Fruit fly (Drosophila melanogaster) whole organism, wandering third instar larva: ENCODE results near the gene nonA.

Experiments
- Abd-B ChIP-seq: fragments of >200 bp; optimal IDR thresholded peaks from 2 replicates; lab custom pipeline; 2017; ENCODE audit warnings: missing biosample characterization, missing genetic modification characterization
- CG32264 ChIP-seq: fragments of 200-800 bp; sonication (Bioruptor generic); optimal IDR thresholded peaks from 2 replicates; lab custom pipeline; 2016; ENCODE audit warnings: missing biosample characterization, missing genetic modification characterization
- CG9705 ChIP-seq: fragments of 200-800 bp; sonication (Bioruptor generic); optimal IDR thresholded peaks from 2 replicates; lab custom pipeline; 2018; ENCODE audit warnings: missing biosample characterization, mild to moderate bottlenecking, missing genetic modification characterization
- CrebA ChIP-seq: fragments of 200-800 bp; sonication (Bioruptor generic); optimal IDR thresholded peaks from 2 replicates; lab custom pipeline; 2016; ENCODE audit warnings: missing biosample characterization, mild to moderate bottlenecking, missing genetic modification characterization, borderline replicate concordance
- Dif ChIP-seq: fragments of 200-275, 200-300 bp; sonication (Bioruptor generic); optimal IDR thresholded peaks from 2 replicates; lab custom pipeline; 2018; ENCODE audit warnings: missing biosample characterization, missing genetic modification characterization; ENCODE audit not compliant: partially characterized antibody
- GATAd ChIP-seq: sonication (Bioruptor generic); optimal IDR thresholded peaks from 2 replicates; lab custom pipeline; 2016; ENCODE audit warnings: missing biosample characterization, missing genetic modification characterization
- HLH106 ChIP-seq: fragments of 200-800 bp; optimal IDR thresholded peaks from 3 replicates; lab custom pipeline; 2019; ENCODE audit warnings: missing biosample characterization, mild to moderate bottlenecking, missing genetic modification characterization, moderate library complexity
- Hnf4 ChIP-seq: fragments of 200-800 bp; sonication (Bioruptor generic); optimal IDR thresholded peaks from 2 replicates; lab custom pipeline; 2016; ENCODE audit warnings: missing biosample characterization, mild to moderate bottlenecking, missing genetic modification characterization
- Hr78 ChIP-seq: fragments of >200 bp; optimal IDR thresholded peaks from 2 replicates; lab custom pipeline; 2017; ENCODE audit warnings: missing biosample characterization, missing genetic modification characterization
- Jra ChIP-seq: sonication (Bioruptor generic); optimal IDR thresholded peaks from 2 replicates; lab custom pipeline; 2016; ENCODE audit warnings: missing biosample characterization, missing genetic modification characterization
- Mio ChIP-seq: sonication (Bioruptor generic); optimal IDR thresholded peaks from 2 replicates; lab custom pipeline; 2016; ENCODE audit warnings: missing biosample characterization, missing genetic modification characterization
- Myc ChIP-seq: fragments of >200 bp; optimal IDR thresholded peaks from 2 replicates; lab custom pipeline; 2017
- N ChIP-seq: fragments of >200 bp; optimal IDR thresholded peaks from 2 replicates; lab custom pipeline; 2018; ENCODE audit warnings: missing biosample characterization, missing external identifiers, missing genetic modification characterization
- OdsH ChIP-seq: fragments of 200-800 bp; sonication (Bioruptor generic); optimal IDR thresholded peaks from 2 replicates; lab custom pipeline; 2016; ENCODE audit warnings: missing biosample characterization, mild to moderate bottlenecking, missing genetic modification characterization
- Rel ChIP-seq, 2 experiments: fragments of 200-800 bp; sonication (Bioruptor generic) in 1 of 2; optimal IDR thresholded peaks; 2 replicates in 1 of 2; 3 replicates in 1 of 2; lab custom pipeline; 2016 to 2019; ENCODE audit warnings: mild to moderate bottlenecking in 2 of 2, missing biosample characterization in 2 of 2, missing genetic modification characterization in 2 of 2, moderate library complexity in 1 of 2
- Sp1 ChIP-seq: fragments of 200-800 bp; sonication (Bioruptor generic); optimal IDR thresholded peaks from 3 replicates; lab custom pipeline; 2019; ENCODE audit warnings: missing biosample characterization, mild to moderate bottlenecking, missing genetic modification characterization, moderate library complexity
- Vsx2 ChIP-seq: fragments of 200-300, 225-300 bp; sonication (Bioruptor generic); optimal IDR thresholded peaks from 2 replicates; lab custom pipeline; 2018; ENCODE audit warnings: missing biosample characterization, missing genetic modification characterization; ENCODE audit not compliant: partially characterized antibody
- br ChIP-seq: fragments of 200-800 bp; sonication (Bioruptor generic); optimal IDR thresholded peaks from 2 replicates; lab custom pipeline; 2016; ENCODE audit warnings: missing biosample characterization, missing genetic modification characterization
- brk ChIP-seq: fragments of 200-800 bp; sonication (Bioruptor generic); optimal IDR thresholded peaks from 2 replicates; lab custom pipeline; 2016; ENCODE audit warnings: missing biosample characterization, mild to moderate bottlenecking, missing genetic modification characterization
- dl ChIP-seq, 2 experiments: fragments of 175-275, 200-275 bp in 1 of 2; fragments of 200-275 bp in 1 of 2; sonication (Bioruptor generic); optimal IDR thresholded peaks; lab custom pipeline; 2018; ENCODE audit warnings: mild to moderate bottlenecking in 2 of 2, missing biosample characterization in 2 of 2, missing genetic modification characterization in 2 of 2, moderate library complexity in 2 of 2; ENCODE audit not compliant: partially characterized antibody in 2 of 2, insufficient read depth in 1 of 2
- dmrt93B ChIP-seq: fragments of 200-800 bp; sonication (Bioruptor generic); optimal IDR thresholded peaks from 2 replicates; lab custom pipeline; 2018; ENCODE audit warnings: missing biosample characterization, mild to moderate bottlenecking, missing genetic modification characterization
- dsf ChIP-seq: sonication (Bioruptor generic); optimal IDR thresholded peaks from 2 replicates; lab custom pipeline; 2016; ENCODE audit warnings: missing biosample characterization, missing genetic modification characterization, borderline replicate concordance
- foxo ChIP-seq, 2 experiments: fragments of 200-800 bp; sonication (Bioruptor generic); optimal IDR thresholded peaks; 2 replicates in 1 of 2; 3 replicates in 1 of 2; lab custom pipeline; 2016 to 2017; ENCODE audit warnings: missing biosample characterization in 2 of 2, missing genetic modification characterization in 2 of 2
- fru ChIP-seq: fragments of 200-800 bp; sonication (Bioruptor generic); optimal IDR thresholded peaks from 3 replicates; lab custom pipeline; 2016; ENCODE audit warnings: missing biosample characterization, mild to moderate bottlenecking, missing genetic modification characterization
- h ChIP-seq: fragments of 200-800 bp; sonication (Bioruptor generic); optimal IDR thresholded peaks from 3 replicates; lab custom pipeline; 2016; ENCODE audit warnings: missing biosample characterization, mild to moderate bottlenecking, missing genetic modification characterization
- jim ChIP-seq: fragments of 175-275, 200-325 bp; sonication (Bioruptor generic); optimal IDR thresholded peaks from 2 replicates; lab custom pipeline; 2016; ENCODE audit warnings: missing biosample characterization, mild to moderate bottlenecking, missing genetic modification characterization
- pan ChIP-seq: fragments of >200 bp; optimal IDR thresholded peaks from 2 replicates; lab custom pipeline; 2017
- psq ChIP-seq: fragments of 200-800 bp; sonication (Bioruptor generic); optimal IDR thresholded peaks from 3 replicates; lab custom pipeline; 2017; ENCODE audit warnings: missing biosample characterization, mild to moderate bottlenecking, missing genetic modification characterization, moderate library complexity
- rgr ChIP-seq: fragments of 200-800 bp; sonication (Bioruptor generic); optimal IDR thresholded peaks from 3 replicates; lab custom pipeline; 2016; ENCODE audit warnings: missing biosample characterization, mild to moderate bottlenecking, missing genetic modification characterization
- sage ChIP-seq: fragments of 200-800 bp; sonication (Bioruptor generic); optimal IDR thresholded peaks from 2 replicates; lab custom pipeline; 2016; ENCODE audit warnings: missing biosample characterization, mild to moderate bottlenecking, missing genetic modification characterization
- sv ChIP-seq: fragments of 200-800 bp; sonication (Bioruptor generic); optimal IDR thresholded peaks from 3 replicates; lab custom pipeline; 2016; ENCODE audit warnings: missing biosample characterization, missing genetic modification characterization
- tai ChIP-seq: sonication (Bioruptor generic); optimal IDR thresholded peaks from 2 replicates; lab custom pipeline; 2016; ENCODE audit warnings: missing biosample characterization, missing genetic modification characterization
- usp ChIP-seq: fragments of >200 bp; optimal IDR thresholded peaks from 2 replicates; lab custom pipeline; 2017; ENCODE audit warnings: missing biosample characterization, missing genetic modification characterization
- woc ChIP-seq: sonication (Bioruptor generic); optimal IDR thresholded peaks from 2 replicates; lab custom pipeline; 2016; ENCODE audit warnings: missing biosample characterization, mild to moderate bottlenecking, missing genetic modification characterization

Gene nonA

DNA sequence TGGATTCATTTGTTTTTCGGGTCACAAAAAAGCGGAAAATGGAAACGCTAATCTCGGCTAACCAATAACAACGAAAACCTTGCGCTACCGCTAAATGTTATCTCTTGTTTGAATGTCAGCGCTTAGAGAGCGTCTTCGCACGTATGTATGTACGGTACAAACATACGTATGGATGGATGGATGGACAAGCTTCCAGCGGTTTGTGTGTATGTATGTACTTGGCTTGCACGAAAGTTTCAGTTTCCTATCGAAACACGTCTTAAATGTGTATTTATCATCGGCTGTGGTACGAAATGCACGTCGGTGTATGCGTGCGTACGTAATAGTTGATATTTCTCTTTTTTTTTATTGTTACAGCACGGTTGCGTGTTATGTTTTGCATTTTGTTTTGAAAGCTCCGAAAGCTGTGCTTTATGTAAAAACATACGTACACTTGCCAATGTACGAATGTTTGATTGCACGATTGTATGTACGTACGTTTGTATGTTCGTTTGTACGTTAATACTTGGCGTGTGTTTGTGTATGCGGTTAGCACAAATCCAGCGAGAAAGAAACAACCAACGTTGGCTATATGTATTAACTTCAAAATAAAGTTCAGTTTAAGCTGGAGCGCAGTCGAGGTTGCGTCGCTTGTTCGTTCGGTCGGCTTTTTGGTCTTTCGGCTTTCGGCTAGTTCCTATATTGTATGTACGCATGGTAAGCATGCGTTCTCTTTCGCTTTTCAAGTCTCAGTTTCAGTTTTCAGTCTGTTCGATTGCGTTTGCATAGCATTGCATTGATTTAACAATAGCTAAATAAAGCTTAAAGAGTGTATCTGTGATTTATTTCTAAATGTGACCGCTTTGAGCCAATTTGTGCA lies 11.4 kb downstream of the nonA start, which contains the start of gene Fur2:
TSS of gene Fur2 (plus strand) at position 595 of the 859 bp plus-strand sequence.
- TF ChIP-seq usp (GFP tag; lab: Kevin White, UChicago) (no peak), Rel (GFP tag; optimal IDR thresholded peaks at IDR 0.05; lab: Kevin White, UChicago) (peak; percentile 9), Rel (tag; optimal IDR thresholded peaks at IDR 0.05; lab: Kevin White, UChicago) (no peak)

DNA sequence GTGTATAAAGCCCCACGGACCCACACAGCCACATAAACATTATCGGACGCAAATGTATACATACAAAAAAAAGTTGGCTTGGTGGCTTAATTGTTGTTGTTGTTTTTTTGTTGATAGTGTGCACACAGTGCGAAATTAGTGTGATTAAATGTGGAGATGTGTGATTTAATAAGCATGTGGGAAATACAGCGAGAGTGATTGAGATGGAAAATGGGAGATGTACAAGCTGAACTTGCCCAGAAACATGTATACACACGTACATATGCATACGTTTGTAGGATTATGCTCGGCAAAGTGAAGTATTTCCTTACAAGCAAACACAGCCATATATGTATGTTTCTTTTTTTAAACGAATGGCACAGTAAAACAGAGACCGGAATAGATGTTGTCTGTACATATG lies 12.2 kb downstream of the nonA start:
- TF ChIP-seq pan (lab: Kevin White, UChicago) (no peak), psq (GFP tag; lab: Kevin White, UChicago) (peak; percentile 19), Jra (GFP tag; lab: Kevin White, UChicago) (no peak), OdsH (GFP tag; lab: Kevin White, UChicago) (peak; percentile 10)

DNA sequence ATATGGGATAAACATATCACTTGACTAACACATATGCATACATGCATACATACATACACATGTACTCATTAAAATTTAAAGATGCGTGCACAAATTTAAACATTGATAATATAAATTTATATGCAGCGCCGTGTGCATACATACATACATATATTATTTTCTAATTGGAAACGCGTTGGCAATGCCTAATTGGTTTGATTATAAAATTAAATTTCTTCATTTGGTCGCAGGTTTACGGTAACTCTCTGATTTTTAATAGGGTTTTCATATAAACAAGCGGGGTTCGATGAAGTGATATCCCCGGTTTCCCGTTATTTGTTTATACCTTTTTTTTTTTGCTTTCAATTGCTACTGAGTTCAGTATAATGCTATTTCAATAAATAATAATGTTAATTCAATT lies 12.7 kb downstream of the nonA start:
- TF ChIP-seq Vsx2 (GFP tag; lab: Kevin White, UChicago) (no peak), pan (lab: Kevin White, UChicago) (no peak)

DNA sequence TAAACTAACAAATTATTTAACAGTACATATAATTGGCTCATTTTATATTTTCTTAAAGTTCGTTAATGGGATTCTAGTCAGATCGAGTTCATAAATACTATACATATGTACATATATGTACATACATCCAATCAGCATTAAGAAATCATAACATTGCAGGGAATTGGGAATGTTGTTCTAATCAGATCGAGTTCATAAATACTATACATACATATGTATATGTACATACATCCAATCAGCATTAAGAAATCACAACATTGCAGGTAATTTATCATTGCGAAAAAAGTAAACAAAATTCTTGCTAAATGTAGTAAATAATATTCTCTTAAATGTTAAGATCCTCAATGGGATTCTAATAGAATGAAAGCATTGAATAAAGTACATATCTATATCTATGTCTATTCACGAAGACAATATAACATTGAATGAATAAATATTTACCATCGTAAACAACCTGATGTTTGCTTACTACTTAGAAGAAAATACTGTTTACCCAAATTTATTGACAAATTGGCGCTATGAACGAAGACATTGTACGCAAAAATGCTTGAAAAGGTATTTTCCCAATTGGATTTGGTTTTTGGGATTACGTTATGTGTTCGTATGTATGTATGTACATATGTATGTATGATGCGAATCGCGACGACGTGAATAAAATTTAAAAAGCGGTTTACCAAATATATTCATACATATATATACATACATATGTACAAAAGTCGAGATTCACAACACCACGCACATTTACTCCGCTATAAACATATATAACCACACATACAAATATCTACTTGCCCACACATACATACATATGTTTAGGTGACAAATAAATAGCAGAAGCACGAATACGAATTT lies 22.5 kb downstream of the nonA start:
- TF ChIP-seq sage (GFP tag; lab: Kevin White, UChicago), result peak; percentile 17
- no peak for TF ChIP-seq rgr (GFP tag; lab: Kevin White, UChicago)
- TF ChIP-seq foxo (GFP tag; optimal IDR thresholded peaks at IDR 0.05; lab: Kevin White, UChicago), result no peak
- TF ChIP-seq psq (GFP tag; lab: Kevin White, UChicago), result peak; percentile 1
- TF ChIP-seq, all 38 proteins: peak for 2

DNA sequence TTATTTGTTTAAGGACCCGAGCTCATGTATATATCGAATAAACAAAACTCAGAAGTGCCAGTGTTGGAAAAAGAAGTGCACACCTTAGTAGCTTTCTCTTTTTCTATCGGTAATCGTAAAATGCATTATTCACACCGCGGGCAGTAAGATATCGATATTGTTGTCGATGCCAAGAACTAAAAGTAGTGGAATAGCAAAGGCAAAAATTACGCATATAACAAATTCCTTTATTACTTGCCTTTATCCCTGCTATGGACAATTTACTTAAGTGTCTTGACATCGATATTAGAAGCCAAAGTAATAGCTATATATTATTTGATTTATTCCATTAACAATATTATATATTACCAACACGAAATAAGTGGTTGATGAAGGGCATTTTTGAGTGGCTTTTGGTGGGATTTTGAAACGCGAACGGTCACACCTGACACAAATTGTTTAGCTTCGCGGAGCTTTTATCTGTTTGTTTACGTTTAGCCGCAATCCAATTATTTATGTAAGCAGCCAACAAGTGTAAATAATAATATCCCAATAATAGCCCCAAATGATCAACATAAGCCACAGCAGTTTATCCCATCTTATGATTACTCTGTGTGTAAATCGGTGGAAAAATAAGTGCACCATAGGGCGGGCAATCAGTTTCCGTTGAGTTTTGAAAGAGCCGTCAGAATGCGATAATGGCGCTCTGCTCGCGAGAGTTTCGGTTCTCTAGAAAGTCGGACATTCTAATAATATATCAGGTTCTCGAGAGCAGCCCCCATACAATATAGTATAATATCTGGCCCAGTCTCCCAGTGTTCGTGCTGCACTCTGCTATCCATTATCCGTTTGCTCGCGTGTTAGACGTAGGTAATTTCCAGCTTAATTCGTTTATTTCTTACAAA lies 23.7 kb downstream of the nonA start, which contains the start of the genes CG9992 and CG4239:
TSS of gene CG9992 (minus strand) at position 66 of the 884 bp plus-strand sequence.
TSS of gene CG4239 (plus strand) at position 436 of the 884 bp plus-strand sequence.
- TF ChIP-seq jim (no peak), Hnf4 (GFP tag; lab: Kevin White, UChicago) (peak; percentile 50), Abd-B (GFP tag; lab: Kevin White, UChicago) (no peak), woc (GFP tag; lab: Kevin White, UChicago) (peak; percentile 39), CrebA (GFP tag; lab: Kevin White, UChicago) (no peak), pan (lab: Kevin White, UChicago) (no peak), CG32264 (GFP tag; lab: Kevin White, UChicago) (no peak), Hr78 (GFP tag; lab: Kevin White, UChicago) (peak; percentile 63), h (GFP tag; lab: Kevin White, UChicago) (peak; percentile 34), fru (peak; percentile 39), dmrt93B (GFP tag; lab: Kevin White, UChicago) (no peak), tai (GFP tag; lab: Kevin White, UChicago) (no peak), foxo (GFP tag; optimal IDR thresholded peaks at IDR 0.05; lab: Kevin White, UChicago) (peak in 1 of 2 experiments; percentile 67), sage (GFP tag; lab: Kevin White, UChicago) (no peak), CG9705 (GFP tag; lab: Kevin White, UChicago) (peak; percentile 50), Myc (lab: Kevin White, UChicago) (no peak), N (peak; percentile 78), dsf (GFP tag; lab: Kevin White, UChicago) (no peak), rgr (GFP tag; lab: Kevin White, UChicago) (peak; percentile 56), HLH106 (tag; lab: Kevin White, UChicago) (peak; percentile 78), usp (GFP tag; lab: Kevin White, UChicago) (no peak), brk (no peak), Dif (GFP tag; lab: Kevin White, UChicago) (no peak), br (GFP tag; lab: Kevin White, UChicago) (peak; percentile 4), dl (GFP tag; optimal IDR thresholded peaks at IDR 0.05; lab: Kevin White, UChicago; ENCODE audit: insufficient read depth in 1 of 2, partially characterized antibody in 2 of 2) (no peak), GATAd (GFP tag; lab: Kevin White, UChicago) (no peak), psq (GFP tag; lab: Kevin White, UChicago) (peak; percentile 31), Sp1 (GFP tag; lab: Kevin White, UChicago) (peak; percentile 46), Vsx2 (GFP tag; lab: Kevin White, UChicago) (no peak), sv (GFP tag; lab: Kevin White, UChicago) (peak; percentile 59), Rel (GFP tag; optimal IDR thresholded peaks at IDR 0.05; lab: Kevin White, UChicago) (no peak), Rel (tag; optimal IDR thresholded peaks at IDR 0.05; lab: Kevin White, UChicago) (no peak), Mio (GFP tag; lab: Kevin White, UChicago) (no peak)
